Fruit fly (Drosophila melanogaster): Measurements from ENCODE around the gene Ssl2.

The Ssl2 gene

dm6 chr3R:29027122-29027521, 5.3 kb downstream of the Ssl2 start, which contains the start of the genes eIF4E6 and CG1951:
Gene eIF4E6, minus strand, starts transcription at chr3R:29027174.
Gene CG1951, plus strand, starts transcription at chr3R:29027236.
- TF ChIP-seq HLH106 (tag; optimal IDR thresholded peaks at IDR 0.05), result no peak
- no peak for TF ChIP-seq Hr78 (GFP tag; optimal IDR thresholded peaks at IDR 0.05)
- no peak for TF ChIP-seq Rel (GFP tag; optimal IDR thresholded peaks at IDR 0.05)
- TF ChIP-seq Rel (tag; optimal IDR thresholded peaks at IDR 0.05), result peak; percentile 28
- no peak for TF ChIP-seq GATAd (GFP tag; optimal IDR thresholded peaks at IDR 0.05)
- TF ChIP-seq h (GFP tag; optimal IDR thresholded peaks at IDR 0.05), result peak; percentile 25
- TF ChIP-seq Dfd (GFP tag; optimal IDR thresholded peaks at IDR 0.05), result no peak
- no peak for TF ChIP-seq ey (GFP tag; optimal IDR thresholded peaks at IDR 0.05)
- peak; percentile 19 for TF ChIP-seq Hr83 (GFP tag; optimal IDR thresholded peaks at IDR 0.05; ENCODE audit: poor library complexity, severe bottlenecking)
- TF ChIP-seq usp (GFP tag; optimal IDR thresholded peaks at IDR 0.05), result no peak

- TF ChIP-seq woc (GFP tag; optimal IDR thresholded peaks at IDR 0.05) (no peak), foxo (GFP tag; optimal IDR thresholded peaks at IDR 0.05) (no peak), h (GFP tag; optimal IDR thresholded peaks at IDR 0.05) (no peak), dsf (GFP tag; optimal IDR thresholded peaks at IDR 0.05; ENCODE audit: borderline replicate concordance) (no peak), dmrt93B (GFP tag; optimal IDR thresholded peaks at IDR 0.05) (no peak)
These were observed 7.8 kb downstream of the Ssl2 start, which contains the start of gene CG14518 for dm6 chr3R:29024671-29025070. Gene CG14518, plus strand, starts transcription at chr3R:29024971.

dm6 chr3R:29020366-29020765, 12.1 kb downstream of the Ssl2 start, which contains the start of gene wat:
Gene wat, minus strand, starts transcription at chr3R:29020406.
- no peak for TF ChIP-seq GATAd (GFP tag; optimal IDR thresholded peaks at IDR 0.05)
- no peak for TF ChIP-seq psq (GFP tag; optimal IDR thresholded peaks at IDR 0.05)
- no peak for TF ChIP-seq Vsx2 (GFP tag; optimal IDR thresholded peaks at IDR 0.05; ENCODE audit: partially characterized antibody)
- TF ChIP-seq Myc (optimal IDR thresholded peaks at IDR 0.05), result no peak
- no peak for TF ChIP-seq Rel (GFP tag; optimal IDR thresholded peaks at IDR 0.05)
- TF ChIP-seq Rel (tag; optimal IDR thresholded peaks at IDR 0.05), result no peak

- TF ChIP-seq OdsH (GFP tag; optimal IDR thresholded peaks at IDR 0.05) (no peak), tai (GFP tag; optimal IDR thresholded peaks at IDR 0.05) (no peak), Abd-B (GFP tag; optimal IDR thresholded peaks at IDR 0.05) (no peak), psq (GFP tag; optimal IDR thresholded peaks at IDR 0.05) (no peak), dl (GFP tag; optimal IDR thresholded peaks at IDR 0.05; ENCODE audit: insufficient read depth in 1 of 2, partially characterized antibody in 2 of 2) (no peak), Sp1 (GFP tag; optimal IDR thresholded peaks at IDR 0.05) (no peak), br (GFP tag; optimal IDR thresholded peaks at IDR 0.05) (no peak), dmrt93B (GFP tag; optimal IDR thresholded peaks at IDR 0.05) (no peak), GATAd (GFP tag; optimal IDR thresholded peaks at IDR 0.05) (no peak), pan (optimal IDR thresholded peaks at IDR 0.05) (no peak), Vsx2 (GFP tag; optimal IDR thresholded peaks at IDR 0.05; ENCODE audit: partially characterized antibody) (no peak), CrebA (GFP tag; optimal IDR thresholded peaks at IDR 0.05; ENCODE audit: borderline replicate concordance) (no peak), CG32264 (GFP tag; optimal IDR thresholded peaks at IDR 0.05) (no peak)
These were observed 21.3 kb downstream of the Ssl2 start for dm6 chr3R:29011144-29011543.

- no peak for TF ChIP-seq OdsH (GFP tag; optimal IDR thresholded peaks at IDR 0.05)
- TF ChIP-seq Hr78 (GFP tag; optimal IDR thresholded peaks at IDR 0.05), result no peak
- no peak for TF ChIP-seq Hr83 (GFP tag; optimal IDR thresholded peaks at IDR 0.05; ENCODE audit: poor library complexity, severe bottlenecking)
- no peak for TF ChIP-seq sv (GFP tag; optimal IDR thresholded peaks at IDR 0.05)
- no peak for TF ChIP-seq Sp1 (GFP tag; optimal IDR thresholded peaks at IDR 0.05)
- TF ChIP-seq sage (GFP tag; optimal IDR thresholded peaks at IDR 0.05), result no peak
- TF ChIP-seq woc (GFP tag; optimal IDR thresholded peaks at IDR 0.05), result no peak
- no peak for TF ChIP-seq N (GFP tag; optimal IDR thresholded peaks at IDR 0.05)
- no peak for TF ChIP-seq Mio (GFP tag; optimal IDR thresholded peaks at IDR 0.05)
- no peak for TF ChIP-seq brk (GFP tag; optimal IDR thresholded peaks at IDR 0.05)
- TF ChIP-seq Vsx2 (GFP tag; optimal IDR thresholded peaks at IDR 0.05; ENCODE audit: partially characterized antibody), result no peak
These were observed 26.8 kb downstream of the Ssl2 start for dm6 chr3R:29005622-29006018.
